Worm (Caenorhabditis elegans): Measurements from ENCODE around the gene F56D2.2.

F56D2.2 gene

ce11 chrIII:5554884-5555500, 32.1 kb upstream of the F56D2.2 start, which contains the start of the genes nmad-1 and hach-1 (continued):
- no peak for TF ChIP-seq F49E8.2 (tag; optimal IDR thresholded peaks at IDR 0.05; ENCODE audit: insufficient read depth)
- peak; percentile 77; the same call in 1 of the 2 replicates for TF ChIP-seq nfyb-1 (GFP tag; IDR thresholded peaks at IDR 0.05)
- peak; percentile 37; the same call in 1 of the 2 replicates for TF ChIP-seq lir-1 (GFP tag; conservative IDR thresholded peaks at IDR 0.05)
- TF ChIP-seq lag-1 (GFP tag; IDR thresholded peaks at IDR 0.05) = no peak
- TF ChIP-seq dpl-1 (GFP tag; optimal IDR thresholded peaks at IDR 0.05) = no peak
- TF ChIP-seq rcor-1 (GFP tag; IDR thresholded peaks at IDR 0.05) = peak; percentile 58
- TF ChIP-seq mcd-1 (GFP tag; IDR thresholded peaks at IDR 0.05) = peak; percentile 74
- TF ChIP-seq die-1 (tag; optimal IDR thresholded peaks at IDR 0.05) = peak; percentile 55

DNA sequence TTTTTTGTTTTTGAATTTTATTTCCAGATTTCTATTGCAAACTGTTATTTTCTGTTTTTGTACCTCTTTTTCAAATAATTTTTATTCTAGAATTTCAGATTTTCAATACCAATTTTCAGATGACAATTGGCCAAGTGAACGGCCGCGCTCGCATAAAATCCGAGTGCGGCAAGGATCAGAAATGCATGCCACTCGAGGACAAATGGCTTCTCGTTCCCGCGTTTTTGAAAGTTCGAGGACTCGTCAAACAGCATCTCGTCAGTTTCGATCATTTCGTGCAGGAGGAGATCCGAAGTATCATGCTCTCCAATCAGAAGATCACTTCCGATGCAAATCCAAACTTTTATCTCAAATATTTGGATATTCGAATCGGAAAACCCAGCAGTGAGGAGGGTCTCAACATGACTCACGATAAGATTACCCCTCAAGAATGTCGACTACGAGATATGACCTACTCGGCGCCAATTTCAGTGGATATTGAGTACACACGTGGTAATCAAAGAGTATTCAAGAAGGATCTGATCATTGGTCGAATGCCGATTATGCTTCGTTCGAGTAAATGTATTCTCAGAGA, 29.7 kb upstream of the F56D2.2 start, which contains the start of gene rpc-2:
TSS of gene rpc-2 (plus strand) at position 120 of the 574 bp plus-strand sequence.
- TF ChIP-seq madf-8 (GFP tag; conservative IDR thresholded peaks at IDR 0.05) = no peak
- peak; percentile 38; the same call in 1 of the 2 replicates for TF ChIP-seq Y95B8A.8 (GFP tag; IDR thresholded peaks at IDR 0.05)
- TF ChIP-seq lir-1 (GFP tag; conservative IDR thresholded peaks at IDR 0.05) = no peak
- no peak for TF ChIP-seq nhr-120 (GFP tag; IDR thresholded peaks at IDR 0.05)
- peak; percentile 26 for TF ChIP-seq madf-10 (tag; optimal IDR thresholded peaks at IDR 0.05)
- TF ChIP-seq ets-4 (GFP tag; optimal IDR thresholded peaks at IDR 0.05) = no peak
- no peak for TF ChIP-seq snpc-3.4 (tag; optimal IDR thresholded peaks at IDR 0.05)
- peak; percentile 59 for TF ChIP-seq nhr-90 (tag; optimal IDR thresholded peaks at IDR 0.05)
- no peak for TF ChIP-seq K11D2.4 (GFP tag; IDR thresholded peaks at IDR 0.05)
- TF ChIP-seq lag-1 (GFP tag; IDR thresholded peaks at IDR 0.05) = no peak
- no peak for TF ChIP-seq ztf-22 (GFP tag; optimal IDR thresholded peaks at IDR 0.05)
- TF ChIP-seq Y56A3A.18 (GFP tag; IDR thresholded peaks at IDR 0.05) = peak; percentile 59; the same call in 1 of the 2 replicates
- no peak for TF ChIP-seq egl-18 (GFP tag; IDR thresholded peaks at IDR 0.05)
- TF ChIP-seq pbrm-1 (GFP tag; IDR thresholded peaks at IDR 0.05) = peak; percentile 32; the same call in 1 of the 2 replicates
- 0 out of 2 replicates have a peak, but pooled peaks have one; percentile 57 for TF ChIP-seq egl-44 (GFP tag; IDR thresholded peaks at IDR 0.05)
- TF ChIP-seq lin-35 (GFP tag; optimal IDR thresholded peaks at IDR 0.05) = no peak
- TF ChIP-seq snpc-4 (GFP tag; optimal IDR thresholded peaks at IDR 0.05) = no peak
- TF ChIP-seq snpc-4 (tag; optimal IDR thresholded peaks at IDR 0.05) = no peak
- TF ChIP-seq F22D6.2 (tag; optimal IDR thresholded peaks at IDR 0.05) = no peak
- TF ChIP-seq efl-1 (GFP tag; optimal IDR thresholded peaks at IDR 0.05) = no peak
- 0 out of 2 replicates have a peak, but pooled peaks have one; percentile 27 for TF ChIP-seq aptf-3 (GFP tag; IDR thresholded peaks at IDR 0.05)
- no peak for TF ChIP-seq Y79H2A.3 (GFP tag; conservative IDR thresholded peaks at IDR 0.05)
- no peak for TF ChIP-seq let-526 (GFP tag; IDR thresholded peaks at IDR 0.05)
- TF ChIP-seq unc-130 (GFP tag; optimal IDR thresholded peaks at IDR 0.05) = no peak
- no peak for TF ChIP-seq him-1 (tag; optimal IDR thresholded peaks at IDR 0.05)
- TF ChIP-seq F55B11.4 (tag; optimal IDR thresholded peaks at IDR 0.05; ENCODE audit: borderline replicate concordance, insufficient read depth) = no peak
- TF ChIP-seq K12H6.12 (tag; optimal IDR thresholded peaks at IDR 0.05) = no peak
- no peak for TF ChIP-seq bed-1 (GFP tag; IDR thresholded peaks at IDR 0.05)
- peak; percentile 85 for TF ChIP-seq chd-7 (tag; optimal IDR thresholded peaks at IDR 0.05)
- TF ChIP-seq somi-1 (GFP tag; optimal IDR thresholded peaks at IDR 0.05) = no peak
- no peak for TF ChIP-seq pha-4 (tag; optimal IDR thresholded peaks at IDR 0.05)
- TF ChIP-seq rcor-1 (GFP tag; IDR thresholded peaks at IDR 0.05) = no peak
- no peak for TF ChIP-seq lsy-27 (tag; optimal IDR thresholded peaks at IDR 0.05; ENCODE audit: borderline replicate concordance, insufficient read depth)
- TF ChIP-seq madf-6 (GFP tag; IDR thresholded peaks at IDR 0.05) = peak; percentile 48; the same call in 1 of the 2 replicates
- TF ChIP-seq nfya-1 (tag; optimal IDR thresholded peaks at IDR 0.05; ENCODE audit: borderline replicate concordance, insufficient read depth) = no peak
- TF ChIP-seq bed-2 (GFP tag; IDR thresholded peaks at IDR 0.05) = no peak
- TF ChIP-seq nhr-80 (tag; optimal IDR thresholded peaks at IDR 0.05) = no peak
- peak; percentile 28 for TF ChIP-seq T26A5.8 (tag; optimal IDR thresholded peaks at IDR 0.05)
- TF ChIP-seq nhr-27 (tag; optimal IDR thresholded peaks at IDR 0.05) = peak; percentile 1
- TF ChIP-seq unc-62 (GFP tag; optimal IDR thresholded peaks at IDR 0.05) = no peak

All from whole organism, young adult.